Worm (Caenorhabditis elegans): ENCODE data around the gene moc-3.

DNA sequence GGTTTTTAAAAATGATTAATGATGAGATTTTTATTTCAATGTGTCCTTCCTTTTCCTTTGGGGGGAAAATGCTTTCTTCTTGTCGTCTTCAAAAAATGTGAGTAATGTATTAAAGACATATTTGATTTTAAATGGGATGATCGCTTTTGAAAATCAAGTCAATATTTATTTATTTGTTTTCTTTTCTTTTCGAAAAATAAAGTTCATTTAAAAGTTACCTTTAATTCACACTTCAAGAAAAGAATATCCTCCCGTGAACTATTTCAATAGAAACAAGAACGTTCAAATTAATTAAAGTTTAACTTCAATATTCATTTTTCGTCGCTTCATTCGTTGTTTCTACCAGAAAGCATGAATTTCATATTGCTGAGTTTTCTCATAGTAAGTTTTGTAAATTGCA lies 14.9 kb upstream of the moc-3 start, which contains the start of gene irld-8:
- TF ChIP-seq ceh-36 (tag; optimal IDR thresholded peaks at IDR 0.05): no peak
- no peak for TF ChIP-seq scrt-1 (GFP tag; IDR thresholded peaks at IDR 0.05)
- TF ChIP-seq hnd-1 (tag; optimal IDR thresholded peaks at IDR 0.05): no peak
- TF ChIP-seq F13C5.2 (tag; optimal IDR thresholded peaks at IDR 0.05): no peak
